Worm (Caenorhabditis elegans): ENCODE measurements around the gene F44E2.9.
A peak's percentile ranks its signal among the peaks of the same experiment; 100 is the strongest.

The F44E2.9 gene

ce11 chrIII:8873990-8874668, 23.8 kb upstream of the F44E2.9 start (continued):
- TF ChIP-seq nhr-42 (GFP tag; IDR thresholded peaks at IDR 0.05), result no peak
- no peak for TF ChIP-seq spr-1 (tag; optimal IDR thresholded peaks at IDR 0.05)
- TF ChIP-seq ceh-32 (tag; optimal IDR thresholded peaks at IDR 0.05; ENCODE audit: poor library complexity), result no peak
- peak; percentile 24 for TF ChIP-seq ztf-11 (tag; optimal IDR thresholded peaks at IDR 0.05)
- TF ChIP-seq D1046.2 (GFP tag; IDR thresholded peaks at IDR 0.05), result no peak

ce11 chrIII:8873045-8873457, 22.7 kb upstream of the F44E2.9 start:
- TF ChIP-seq ztf-7 (tag; optimal IDR thresholded peaks at IDR 0.05) (no peak), ctbp-1 (GFP tag; IDR thresholded peaks at IDR 0.05) (peak; percentile 72; the same call in 1 of the 2 replicates), F37D6.2 (tag; optimal IDR thresholded peaks at IDR 0.05) (peak; percentile 47), rbr-2 (tag; optimal IDR thresholded peaks at IDR 0.05) (peak; percentile 34), spr-3 (GFP tag; optimal IDR thresholded peaks at IDR 0.05) (peak; percentile 18), mdl-1 (tag; optimal IDR thresholded peaks at IDR 0.05) (no peak), lim-7 (GFP tag; IDR thresholded peaks at IDR 0.05) (peak; percentile 33; the same call in 1 of the 2 replicates), lin-39 (tag; optimal IDR thresholded peaks at IDR 0.05) (no peak), T26A8.4 (GFP tag; IDR thresholded peaks at IDR 0.05) (peak; percentile 40; the same call in 1 of the 2 replicates), F26F4.8 (GFP tag; conservative IDR thresholded peaks at IDR 0.05) (0 out of 2 replicates have a peak, but pooled peaks have one; percentile 58), lin-29 (GFP tag; IDR thresholded peaks at IDR 0.05) (no peak), pha-4 (GFP tag; IDR thresholded peaks at IDR 0.05) (0 out of 2 replicates have a peak, but pooled peaks have one; percentile 10), pha-4 (tag; optimal IDR thresholded peaks at IDR 0.05) (no peak), vab-7 (GFP tag; IDR thresholded peaks at IDR 0.05) (peak; percentile 48), mep-1 (tag; optimal IDR thresholded peaks at IDR 0.05) (peak; percentile 6), dve-1 (tag; optimal IDR thresholded peaks at IDR 0.05; ENCODE audit: insufficient read depth) (no peak), lir-3 (tag; optimal IDR thresholded peaks at IDR 0.05) (no peak), egl-43 (GFP tag; IDR thresholded peaks at IDR 0.05) (peak; percentile 61; the same call in 1 of the 2 replicates), dpl-1 (GFP tag; optimal IDR thresholded peaks at IDR 0.05) (no peak), hmg-1.1 (GFP tag; IDR thresholded peaks at IDR 0.05) (peak; percentile 42)

DNA sequence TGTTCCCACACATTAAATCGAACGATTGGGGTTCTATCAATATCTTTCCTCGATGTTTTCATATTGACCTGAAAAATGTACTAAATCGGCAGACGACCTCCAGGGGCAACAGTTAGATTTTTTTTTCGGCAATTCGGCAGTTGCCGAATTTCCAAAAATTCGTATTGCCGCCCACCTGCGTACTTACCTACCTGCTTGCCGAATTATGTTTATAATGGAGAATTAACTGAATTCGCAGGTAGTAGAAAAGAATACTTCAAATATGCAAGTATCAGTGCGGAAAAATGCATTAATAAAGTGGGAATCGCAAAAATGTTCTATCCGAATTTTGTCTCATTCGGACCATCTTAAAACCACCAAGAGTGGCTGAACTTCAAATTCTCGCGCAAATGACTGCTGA, 19.3 kb upstream of the F44E2.9 start:
- TF ChIP-seq Y48G9A.11 (GFP tag; IDR thresholded peaks at IDR 0.05) (no peak), ZK337.2 (GFP tag; IDR thresholded peaks at IDR 0.05) (no peak), dmd-6 (GFP tag; IDR thresholded peaks at IDR 0.05) (no peak), aha-1 (tag) (peak; percentile 94), T20F7.1 (GFP tag; optimal IDR thresholded peaks at IDR 0.05) (no peak)

DNA sequence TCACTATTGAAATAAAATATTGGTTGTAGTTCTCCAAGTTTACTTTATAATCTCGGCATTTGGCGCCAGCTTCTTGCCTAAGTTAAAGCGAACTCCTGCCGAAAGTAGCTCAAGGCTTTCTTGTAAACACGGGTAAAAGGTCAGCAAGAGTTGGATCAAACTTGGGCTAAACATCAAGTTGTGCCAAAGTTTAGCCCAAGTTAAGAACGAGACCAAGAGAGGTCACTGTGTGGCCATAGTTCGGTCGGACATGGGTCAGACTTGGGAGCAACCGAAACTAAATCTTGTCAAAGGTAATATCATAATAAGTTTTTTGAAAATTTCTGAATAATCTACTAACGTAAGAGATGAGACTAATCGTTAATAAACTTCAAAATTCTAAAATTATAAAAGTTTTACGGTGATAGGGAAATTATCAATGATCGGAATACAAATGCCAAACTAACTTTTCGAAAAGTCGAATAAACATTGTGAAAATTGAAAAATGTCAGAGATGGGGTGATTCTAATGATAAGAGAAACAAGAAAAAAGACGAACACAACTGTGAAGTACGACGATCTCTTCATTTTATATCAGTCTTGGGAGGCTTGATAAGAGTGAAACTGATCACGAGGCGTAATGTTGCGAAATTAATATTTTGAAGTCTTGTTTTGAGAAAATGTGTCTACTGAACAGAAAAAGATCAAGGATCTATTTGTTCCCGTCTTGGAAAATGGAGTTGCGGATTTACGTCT, 17.8 kb upstream of the F44E2.9 start:
- TF ChIP-seq mes-2 (tag; optimal IDR thresholded peaks at IDR 0.05; ENCODE audit: poor library complexity, severe bottlenecking), result peak; percentile 25
- peak; percentile 74 for TF ChIP-seq hlh-30 (tag; optimal IDR thresholded peaks at IDR 0.05; ENCODE audit: insufficient read depth)
- no peak for TF ChIP-seq ctbp-1 (GFP tag; IDR thresholded peaks at IDR 0.05)
- TF ChIP-seq fkh-10 (GFP tag; optimal IDR thresholded peaks at IDR 0.05), result no peak
- TF ChIP-seq hlh-11 (tag; optimal IDR thresholded peaks at IDR 0.05), result peak; percentile 88
- peak; percentile 91 for TF ChIP-seq dmd-6 (GFP tag; IDR thresholded peaks at IDR 0.05)
- TF ChIP-seq nhr-41 (GFP tag; IDR thresholded peaks at IDR 0.05), result peak; percentile 49; the same call in 1 of the 2 replicates
- TF ChIP-seq T26A8.4 (GFP tag; IDR thresholded peaks at IDR 0.05), result peak; percentile 43
- TF ChIP-seq mxl-3 (GFP tag; optimal IDR thresholded peaks at IDR 0.05), result peak; percentile 41
- peak in 1 of 2 experiments; percentile 67 for TF ChIP-seq mdl-1 (tag; optimal IDR thresholded peaks at IDR 0.05)
- peak; percentile 85 for TF ChIP-seq ama-1 (optimal IDR thresholded peaks at IDR 0.05)
- peak; percentile 84 for TF ChIP-seq nhr-77 (tag; optimal IDR thresholded peaks at IDR 0.05)
- TF ChIP-seq daf-16 (GFP tag; optimal IDR thresholded peaks at IDR 0.05), result no peak
- peak; percentile 96 for TF ChIP-seq daf-16 (tag; optimal IDR thresholded peaks at IDR 0.05)
- no peak for TF ChIP-seq mxl-2 (GFP tag; conservative IDR thresholded peaks at IDR 0.05)
- peak; percentile 24 for TF ChIP-seq nhr-11 (tag; optimal IDR thresholded peaks at IDR 0.05)
- peak; percentile 27 for TF ChIP-seq cey-2 (tag; optimal IDR thresholded peaks at IDR 0.05; ENCODE audit: borderline replicate concordance, insufficient read depth)
- TF ChIP-seq mep-1 (tag; optimal IDR thresholded peaks at IDR 0.05), result peak; percentile 61
- peak; percentile 89 for TF ChIP-seq pqm-1 (tag; optimal IDR thresholded peaks at IDR 0.05)
